Fruit fly (Drosophila melanogaster): ENCODE measurements around the gene ogre.

Gene ogre

dm6 chrX:7001135-7001769 is 10.1 kb upstream of the ogre start (continued):
- TF ChIP-seq unc-4 (GFP tag; IDR thresholded peaks at IDR 0.05; ENCODE audit: partially characterized antibody) (no peak), Meics (GFP tag; optimal IDR thresholded peaks at IDR 0.05) (peak; percentile 63), Dll (GFP tag; IDR thresholded peaks at IDR 0.05; ENCODE audit: partially characterized antibody) (no peak), tll (GFP tag; optimal IDR thresholded peaks at IDR 0.05) (no peak), CG8765 (GFP tag; IDR thresholded peaks at IDR 0.05) (no peak), Aef1 (GFP tag; IDR thresholded peaks at IDR 0.05) (peak; percentile 49; the same call in 2 of the 3 replicates), CG18599 (GFP tag; optimal IDR thresholded peaks at IDR 0.05) (peak; percentile 75), ro (GFP tag; IDR thresholded peaks at IDR 0.05) (no peak), Scr (GFP tag; IDR thresholded peaks at IDR 0.05; ENCODE audit: partially characterized antibody) (no peak), ase (GFP tag; IDR thresholded peaks at IDR 0.05) (0 out of 3 replicates have a peak, but pooled peaks have one; percentile 23), prd (optimal IDR thresholded peaks at IDR 0.05) (no peak), prd (GFP tag; IDR thresholded peaks at IDR 0.05) (peak; percentile 56), tna (GFP tag; IDR thresholded peaks at IDR 0.05; ENCODE audit: partially characterized antibody) (no peak), CG15514 (GFP tag; optimal IDR thresholded peaks at IDR 0.05) (no peak), CTCF (GFP tag; optimal IDR thresholded peaks at IDR 0.05) (no peak), CG15696 (tag; optimal IDR thresholded peaks at IDR 0.05) (no peak), caup (GFP tag; optimal IDR thresholded peaks at IDR 0.05; ENCODE audit: severe bottlenecking) (peak; percentile 39), wor (GFP tag; IDR thresholded peaks at IDR 0.05) (no peak), CkIIα-i1 (GFP tag; IDR thresholded peaks at IDR 0.05) (no peak), CG11504 (tag; optimal IDR thresholded peaks at IDR 0.05) (peak; percentile 3), pho (GFP tag; optimal IDR thresholded peaks at IDR 0.05) (peak; percentile 36), CG5180 (GFP tag; optimal IDR thresholded peaks at IDR 0.05) (peak; percentile 37), CG10267 (tag; optimal IDR thresholded peaks at IDR 0.05) (peak; percentile 30), Xrp1 (GFP tag; IDR thresholded peaks at IDR 0.05) (peak; percentile 51), GATAe (GFP tag; conservative IDR thresholded peaks at IDR 0.05) (no peak), otp (GFP tag; IDR thresholded peaks at IDR 0.05) (peak; percentile 55; the same call in 1 of the 3 replicates), Eip74EF (GFP tag; optimal IDR thresholded peaks at IDR 0.05) (no peak), lbe (GFP tag; optimal IDR thresholded peaks at IDR 0.05) (peak; percentile 39), kah (GFP tag; optimal IDR thresholded peaks at IDR 0.05) (no peak), corto (GFP tag; optimal IDR thresholded peaks at IDR 0.05) (peak; percentile 31), h (optimal IDR thresholded peaks at IDR 0.05) (no peak), Hey (tag; optimal IDR thresholded peaks at IDR 0.05) (no peak), Gug (GFP tag; IDR thresholded peaks at IDR 0.05) (0 out of 4 replicates have a peak, but pooled peaks have one; percentile 1), CG4328 (GFP tag; optimal IDR thresholded peaks at IDR 0.05) (no peak), CG3995 (GFP tag; optimal IDR thresholded peaks at IDR 0.05) (no peak), ci (GFP tag; IDR thresholded peaks at IDR 0.05) (peak; percentile 40; the same call in 1 of the 3 replicates), Six4 (GFP tag; optimal IDR thresholded peaks at IDR 0.05) (no peak), Fer1 (GFP tag; optimal IDR thresholded peaks at IDR 0.05) (peak; percentile 60), CG1233 (GFP tag; optimal IDR thresholded peaks at IDR 0.05) (no peak), CG34376 (GFP tag; optimal IDR thresholded peaks at IDR 0.05) (no peak), ac (GFP tag; optimal IDR thresholded peaks at IDR 0.05) (no peak), ftz-f1 (GFP tag; optimal IDR thresholded peaks at IDR 0.05) (no peak), toy (GFP tag; IDR thresholded peaks at IDR 0.05) (no peak), CG10543 (GFP tag; optimal IDR thresholded peaks at IDR 0.05) (peak; percentile 35), CG18011 (GFP tag; optimal IDR thresholded peaks at IDR 0.05) (no peak), CG13775 (GFP tag; optimal IDR thresholded peaks at IDR 0.05) (peak; percentile 50), nau (GFP tag; optimal IDR thresholded peaks at IDR 0.05) (no peak), MBD-R2 (GFP tag; IDR thresholded peaks at IDR 0.05) (peak; percentile 26; the same call in 1 of the 2 replicates), CG32532 (GFP tag; IDR thresholded peaks at IDR 0.05) (peak; percentile 52; the same call in 1 of the 2 replicates), br (optimal IDR thresholded peaks at IDR 0.05) (no peak)

Data from whole organism, embryonic.